Worm (Caenorhabditis elegans): ENCODE results near the gene C08F1.10.

C08F1.10 gene

DNA sequence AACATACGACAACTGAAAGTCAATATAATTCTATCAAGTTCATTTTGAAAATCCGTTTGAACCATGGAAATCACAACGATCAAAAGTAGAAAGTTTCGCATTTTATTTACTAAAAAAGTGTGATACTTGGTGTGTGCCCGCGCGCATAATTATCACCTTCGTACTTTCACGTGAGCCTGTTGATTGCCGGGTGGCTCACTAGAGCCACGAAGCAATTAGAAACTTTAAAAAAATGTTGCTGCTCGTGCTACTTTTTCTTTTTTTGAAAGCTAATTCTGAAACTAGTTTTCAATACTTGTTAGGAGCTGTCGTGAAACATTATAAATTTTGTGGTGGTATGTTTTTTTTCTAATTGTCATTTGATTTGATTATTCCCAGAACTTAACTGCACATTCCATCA is 47.3 kb downstream of the C08F1.10 start, which contains the start of the genes irld-9 and irld-33:
Gene irld-9, minus strand, starts transcription at position 101 of the 400 bp plus-strand sequence.
Gene irld-33, plus strand, starts transcription at position 209 of the 400 bp plus-strand sequence.
- TF ChIP-seq tab-1 (GFP tag; IDR thresholded peaks at IDR 0.05) (no peak), klf-2 (GFP tag; conservative IDR thresholded peaks at IDR 0.05) (no peak), med-1 (GFP tag; optimal IDR thresholded peaks at IDR 0.05; ENCODE audit: insufficient read depth) (no peak), ref-1 (GFP tag; conservative IDR thresholded peaks at IDR 0.05) (no peak), flt-1 (GFP tag; IDR thresholded peaks at IDR 0.05) (no peak), cog-1 (tag; optimal IDR thresholded peaks at IDR 0.05) (no peak), T22C8.4 (GFP tag; IDR thresholded peaks at IDR 0.05) (no peak), ztf-29 (GFP tag; IDR thresholded peaks at IDR 0.05) (no peak), ztf-23 (GFP tag; IDR thresholded peaks at IDR 0.05) (no peak)

ce11 chrII:1736353-1736752 is 49.8 kb downstream of the C08F1.10 start, which contains the start of gene ceh-83:
TSS of gene ceh-83 (minus strand) at chrII:1736533.
- TF ChIP-seq ztf-23 (GFP tag; IDR thresholded peaks at IDR 0.05) (no peak), flt-1 (GFP tag; IDR thresholded peaks at IDR 0.05) (no peak), klf-2 (GFP tag; conservative IDR thresholded peaks at IDR 0.05) (no peak), ref-1 (GFP tag; conservative IDR thresholded peaks at IDR 0.05) (no peak), med-1 (GFP tag; optimal IDR thresholded peaks at IDR 0.05; ENCODE audit: insufficient read depth) (no peak), ztf-29 (GFP tag; IDR thresholded peaks at IDR 0.05) (no peak), tab-1 (GFP tag; IDR thresholded peaks at IDR 0.05) (no peak), T22C8.4 (GFP tag; IDR thresholded peaks at IDR 0.05) (no peak), cog-1 (tag; optimal IDR thresholded peaks at IDR 0.05) (no peak)
